Fruit fly (Drosophila melanogaster) whole organism, embryonic: ENCODE results near the gene Eip75B.
A peak's percentile ranks its signal among the peaks of the same experiment; 100 is the strongest.

Source experiments
- Atf6 ChIP-seq: fragments of 200-800 bp; sonication (Bioruptor generic); IDR thresholded peaks from 2 replicates; pipeline ENCODE4 v1.3.6; 2022; ENCODE audit warnings: missing biosample characterization, missing genetic modification characterization
- Bgb ChIP-seq: fragments of 200-800 bp; sonication (Bioruptor generic); IDR thresholded peaks from 2 replicates; pipeline ENCODE4 v1.3.6; 2022; ENCODE audit warnings: missing biosample characterization, missing genetic modification characterization; ENCODE audit not compliant: partially characterized antibody
- CG10274 ChIP-seq: fragments of 200-800 bp; sonication (Bioruptor generic); optimal IDR thresholded peaks from 3 replicates; lab custom pipeline; 2017; ENCODE audit warnings: missing biosample characterization, mild to moderate bottlenecking, missing genetic modification characterization
- CG10321 ChIP-seq: fragments of 200-800 bp; sonication (Bioruptor generic); IDR thresholded peaks from 2 replicates; pipeline ENCODE4 v1.3.6; 2022; ENCODE audit warnings: missing biosample characterization, missing genetic modification characterization
- CG12744 ChIP-seq: fragments of 200-800 bp; sonication (Bioruptor generic); optimal IDR thresholded peaks from 2 replicates; lab custom pipeline; 2016; ENCODE audit warnings: missing biosample characterization, missing genetic modification characterization
- CG12769 ChIP-seq: fragments of 200-800 bp; sonication (Bioruptor generic); optimal IDR thresholded peaks from 2 replicates; lab custom pipeline; 2019; ENCODE audit warnings: missing biosample characterization, mild to moderate bottlenecking, missing genetic modification characterization, moderate library complexity
- CG14965 ChIP-seq: fragments of 200-800 bp; sonication (Bioruptor generic); optimal IDR thresholded peaks from 2 replicates; lab custom pipeline; 2016; ENCODE audit warnings: missing biosample characterization, missing genetic modification characterization, borderline replicate concordance
- CG17186 ChIP-seq: fragments of 200-800 bp; sonication (Bioruptor generic); optimal IDR thresholded peaks from 3 replicates; lab custom pipeline; 2017; ENCODE audit warnings: missing biosample characterization, missing genetic modification reagents, missing genetic modification characterization
- CG17359 ChIP-seq: fragments of 200-800 bp; sonication (Bioruptor generic); optimal IDR thresholded peaks from 3 replicates; lab custom pipeline; 2018; ENCODE audit warnings: missing biosample characterization, mild to moderate bottlenecking, missing genetic modification characterization, moderate library complexity
- CG17361 ChIP-seq: fragments of 200-800 bp; sonication (Bioruptor generic); IDR thresholded peaks from 3 replicates; pipeline ENCODE4 v1.3.6; 2022; ENCODE audit warnings: missing biosample characterization, missing genetic modification characterization
- CG17802 ChIP-seq: fragments of 200-800 bp; sonication (Bioruptor generic); optimal IDR thresholded peaks from 2 replicates; lab custom pipeline; 2018; ENCODE audit warnings: missing biosample characterization, mild to moderate bottlenecking, missing genetic modification characterization, moderate library complexity
- CG2120 ChIP-seq: fragments of 200-800 bp; sonication (Bioruptor generic); optimal IDR thresholded peaks from 3 replicates; lab custom pipeline; 2016; ENCODE audit warnings: missing biosample characterization, missing genetic modification characterization
- CG2129 ChIP-seq: fragments of 200-800 bp; sonication (Bioruptor generic); IDR thresholded peaks from 2 replicates; pipeline ENCODE4 v1.3.6; 2022; ENCODE audit warnings: missing biosample characterization, missing genetic modification characterization; ENCODE audit not compliant: partially characterized antibody
- CG2678 ChIP-seq: fragments of 200-800 bp; sonication (Bioruptor generic); optimal IDR thresholded peaks from 3 replicates; lab custom pipeline; 2019; ENCODE audit warnings: missing biosample characterization, mild to moderate bottlenecking, missing genetic modification characterization, moderate library complexity
- CG2712 ChIP-seq: fragments of 200-800 bp; optimal IDR thresholded peaks from 3 replicates; lab custom pipeline; 2019; ENCODE audit warnings: missing biosample characterization, mild to moderate bottlenecking, missing genetic modification characterization, moderate library complexity
- CG30431 ChIP-seq: fragments of 200-800 bp; sonication (Bioruptor generic); optimal IDR thresholded peaks from 2 replicates; lab custom pipeline; 2017; ENCODE audit warnings: missing biosample characterization, missing genetic modification characterization
- CG5245 ChIP-seq: fragments of 200-800 bp; sonication (Bioruptor generic); optimal IDR thresholded peaks from 3 replicates; lab custom pipeline; 2016; ENCODE audit warnings: missing biosample characterization, missing genetic modification characterization
- CG6813 ChIP-seq: fragments of 200-800 bp; sonication (Bioruptor generic); optimal IDR thresholded peaks from 2 replicates; lab custom pipeline; 2017; ENCODE audit warnings: missing biosample characterization, missing genetic modification characterization, mild to moderate bottlenecking, moderate library complexity, missing genetic modification reagents
- CG6854 ChIP-seq: fragments of 200-800 bp; sonication (Bioruptor generic); optimal IDR thresholded peaks from 3 replicates; lab custom pipeline; 2017; ENCODE audit warnings: missing biosample characterization, mild to moderate bottlenecking, missing genetic modification characterization
- CG8478 ChIP-seq: fragments of >200 bp; optimal IDR thresholded peaks from 2 replicates; lab custom pipeline; 2018
- CG9797 ChIP-seq: fragments of 200-800 bp; sonication (Bioruptor generic); optimal IDR thresholded peaks from 3 replicates; lab custom pipeline; 2018; ENCODE audit warnings: missing biosample characterization, mild to moderate bottlenecking, missing genetic modification characterization
- D19B ChIP-seq: fragments of 200-800 bp; sonication (Bioruptor generic); optimal IDR thresholded peaks from 2 replicates; lab custom pipeline; 2017; ENCODE audit warnings: missing biosample characterization, mild to moderate bottlenecking, missing genetic modification characterization
- ERR ChIP-seq: fragments of 200-800 bp; sonication (Bioruptor generic); optimal IDR thresholded peaks from 2 replicates; lab custom pipeline; 2016; ENCODE audit warnings: missing biosample characterization, missing genetic modification characterization
- Ets65A ChIP-seq: fragments of 200-800 bp; sonication (Bioruptor generic); peaks from one replicate; lab custom pipeline; 2016; ENCODE audit warnings: missing biosample characterization, missing genetic modification characterization
- HHEX ChIP-seq: fragments of 200-800 bp; sonication (Bioruptor generic); optimal IDR thresholded peaks from 3 replicates; lab custom pipeline; 2017; ENCODE audit warnings: missing biosample characterization, mild to moderate bottlenecking, missing genetic modification characterization, missing genetic modification reagents
- Hand ChIP-seq: fragments of 200-800 bp; sonication (Bioruptor generic); optimal IDR thresholded peaks from 2 replicates; lab custom pipeline; 2017; ENCODE audit warnings: mild to moderate bottlenecking, missing biosample characterization, missing genetic modification reagents, missing genetic modification characterization
- Hr3 ChIP-seq: fragments of 200-800 bp; sonication (Bioruptor generic); optimal IDR thresholded peaks from 3 replicates; lab custom pipeline; 2016; ENCODE audit warnings: missing biosample characterization, missing genetic modification characterization
- Oli ChIP-seq: fragments of 200-800 bp; sonication (Bioruptor generic); optimal IDR thresholded peaks from 2 replicates; lab custom pipeline; 2018; ENCODE audit warnings: missing biosample characterization, mild to moderate bottlenecking, missing genetic modification characterization, moderate library complexity
- Trl ChIP-seq, 3 experiments: fragments of >200 bp in 2 of 3; fragments of 200-800 bp in 1 of 3; sonication (Bioruptor generic) in 1 of 3; optimal IDR thresholded peaks; 2 replicates in 1 of 3; 3 replicates in 2 of 3; lab custom pipeline; 2016 to 2017; ENCODE audit warnings: missing biosample characterization in 1 of 3, missing genetic modification characterization in 1 of 3
- Xbp1 ChIP-seq: fragments of 200-800 bp; sonication (Bioruptor generic); optimal IDR thresholded peaks from 3 replicates; lab custom pipeline; 2016; ENCODE audit warnings: missing biosample characterization, mild to moderate bottlenecking, missing genetic modification characterization
- amos ChIP-seq: fragments of 200-800 bp; sonication (Bioruptor generic); IDR thresholded peaks from 2 replicates; pipeline ENCODE4 v1.3.6; 2022; ENCODE audit warnings: missing biosample characterization, missing genetic modification characterization; ENCODE audit not compliant: partially characterized antibody
- cg ChIP-seq: fragments of 200-800 bp; sonication (Bioruptor generic); optimal IDR thresholded peaks from 3 replicates; lab custom pipeline; 2019; ENCODE audit warnings: missing biosample characterization, mild to moderate bottlenecking, missing genetic modification characterization, moderate library complexity
- chinmo ChIP-seq: fragments of 200-800 bp; sonication (Bioruptor generic); IDR thresholded peaks from 4 replicates; pipeline ENCODE4 v1.3.6; 2022; ENCODE audit warnings: missing biosample characterization, missing genetic modification characterization; ENCODE audit not compliant: partially characterized antibody
- dati ChIP-seq: fragments of 200-800 bp; sonication (Bioruptor generic); IDR thresholded peaks from 2 replicates; pipeline ENCODE4 v1.3.6; 2022; ENCODE audit warnings: missing biosample characterization, missing genetic modification characterization
- dysf ChIP-seq: fragments of 200-800 bp; sonication (Bioruptor generic); IDR thresholded peaks from 3 replicates; pipeline ENCODE4 v1.3.6; 2022; ENCODE audit warnings: missing biosample characterization, missing genetic modification characterization
- eve ChIP-seq, 2 experiments: fragments of >200 bp; optimal IDR thresholded peaks; 2 replicates each; lab custom pipeline; 2017; ENCODE audit warnings: missing biosample characterization in 2 of 2, missing genetic modification characterization in 2 of 2
- ftz-f1 ChIP-seq: fragments of 200-800 bp; sonication (Bioruptor generic); optimal IDR thresholded peaks from 2 replicates; lab custom pipeline; 2016; ENCODE audit warnings: missing biosample characterization, missing genetic modification characterization
- grau ChIP-seq: fragments of 200-800 bp; optimal IDR thresholded peaks from 3 replicates; lab custom pipeline; 2019; ENCODE audit warnings: missing biosample characterization, mild to moderate bottlenecking, missing genetic modification characterization, moderate library complexity
- gsb-n ChIP-seq: fragments of 200-800 bp; sonication (Bioruptor generic); optimal IDR thresholded peaks from 3 replicates; lab custom pipeline; 2018; ENCODE audit warnings: missing biosample characterization, mild to moderate bottlenecking, missing genetic modification characterization
- gt ChIP-seq: fragments of 200-800 bp; sonication (Bioruptor generic); IDR thresholded peaks from 2 replicates; pipeline ENCODE4 v1.3.6; 2022; ENCODE audit warnings: missing biosample characterization, missing genetic modification characterization
- lab ChIP-seq: fragments of 200-800 bp; sonication (Bioruptor generic); optimal IDR thresholded peaks from 3 replicates; lab custom pipeline; 2017; ENCODE audit warnings: missing biosample characterization, missing genetic modification characterization, mild to moderate bottlenecking, moderate library complexity, missing genetic modification reagents
- nom ChIP-seq: fragments of 200-800 bp; sonication (Bioruptor generic); optimal IDR thresholded peaks from 2 replicates; lab custom pipeline; 2017; ENCODE audit warnings: missing biosample characterization, missing genetic modification characterization, mild to moderate bottlenecking, moderate library complexity, missing genetic modification reagents
- row ChIP-seq: fragments of 200-800 bp; sonication (Bioruptor generic); IDR thresholded peaks from 3 replicates; pipeline ENCODE4 v1.3.6; 2022; ENCODE audit warnings: missing biosample characterization, missing genetic modification characterization
- sd ChIP-seq: fragments of 200-800 bp; sonication (Bioruptor generic); optimal IDR thresholded peaks from 3 replicates; lab custom pipeline; 2018; ENCODE audit warnings: missing biosample characterization, mild to moderate bottlenecking, missing genetic modification characterization, moderate library complexity
- sens ChIP-seq: fragments of 200-800 bp; sonication (Bioruptor generic); peaks from one replicate; lab custom pipeline; 2016; ENCODE audit warnings: missing biosample characterization, missing genetic modification characterization
- ssp ChIP-seq: fragments of 200-800 bp; sonication (Bioruptor generic); IDR thresholded peaks from 2 replicates; pipeline ENCODE4 v1.3.6; 2022; ENCODE audit warnings: missing biosample characterization, missing genetic modification characterization
- tio ChIP-seq: fragments of 200-800 bp; sonication (Bioruptor generic); optimal IDR thresholded peaks from 2 replicates; lab custom pipeline; 2017; ENCODE audit warnings: missing biosample characterization, missing genetic modification characterization, inconsistent platforms

The Eip75B gene

DNA sequence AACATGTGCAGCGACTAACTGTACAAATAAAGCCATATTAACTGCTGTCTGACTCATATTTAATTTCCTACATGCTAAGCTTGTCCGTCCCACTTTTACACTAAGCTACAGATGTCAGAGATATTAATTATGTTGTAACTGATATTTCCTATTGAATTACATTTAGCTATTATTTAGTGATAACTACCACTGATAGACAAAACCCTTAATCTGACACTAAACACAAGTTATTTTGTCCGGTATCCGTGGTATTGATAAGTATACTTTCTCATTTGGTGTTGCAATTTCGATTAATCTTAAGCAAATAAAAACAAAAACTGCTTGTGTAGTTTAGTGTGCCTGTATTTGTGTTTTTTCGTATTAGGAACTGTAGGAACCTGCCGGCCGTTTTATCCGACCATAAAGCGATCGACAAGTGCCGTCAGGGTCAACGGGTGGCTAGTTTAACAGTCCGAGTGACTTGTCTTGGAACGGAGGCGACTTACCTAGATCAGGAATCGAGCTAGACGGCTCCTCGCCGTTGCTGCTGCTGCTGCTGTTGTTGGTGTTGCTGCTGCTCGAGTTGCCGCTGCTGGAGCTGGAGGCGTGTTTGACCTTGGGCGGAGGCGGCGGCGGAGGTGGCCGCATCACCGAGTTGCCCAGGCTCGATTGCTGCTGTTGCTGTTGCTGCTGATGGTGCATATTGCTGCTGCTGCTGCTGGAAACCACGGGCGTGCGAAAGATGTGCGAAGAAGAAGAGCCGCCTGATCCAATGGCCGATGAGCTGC is 6.6 kb downstream of the Eip75B start:
- TF ChIP-seq gt (GFP tag; lab: Robert Waterston, UW) = no peak
- TF ChIP-seq CG8478 (lab: Kevin White, UChicago) = peak; percentile 27
- peak; percentile 5 for TF ChIP-seq CG2678
- 0 out of 4 replicates have a peak, but pooled peaks have one; percentile 61 for TF ChIP-seq chinmo (GFP tag; lab: Robert Waterston, UW)
- TF ChIP-seq nom = peak; percentile 45
- TF ChIP-seq CG17361 (GFP tag; lab: Robert Waterston, UW) = no peak
- no peak for TF ChIP-seq CG6813 (GFP tag; lab: Kevin White, UChicago)
- peak; percentile 5 for TF ChIP-seq tio
- TF ChIP-seq row (GFP tag; lab: Robert Waterston, UW) = 0 out of 3 replicates have a peak, but pooled peaks have one; percentile 8
- peak; percentile 12 for TF ChIP-seq grau (tag; lab: Kevin White, UChicago)
- peak; percentile 13 for TF ChIP-seq CG2120
- peak; percentile 11 for TF ChIP-seq lab (GFP tag; lab: Kevin White, UChicago)

dm6 chr3L:18057033-18057432 is 7.5 kb downstream of the Eip75B start:
- TF ChIP-seq CG5245 (GFP tag; lab: Kevin White, UChicago) (no peak), sd (tag; lab: Kevin White, UChicago) (peak; percentile 56), CG10321 (GFP tag; lab: Robert Waterston, UW) (no peak), CG10274 (GFP tag; lab: Kevin White, UChicago) (no peak), Atf6 (no peak), Trl (optimal IDR thresholded peaks at IDR 0.05; lab: Kevin White, UChicago) (peak in 1 of 2 experiments; percentile 4), Trl (GFP tag; optimal IDR thresholded peaks at IDR 0.05; lab: Kevin White, UChicago) (no peak), CG12744 (no peak), CG14965 (GFP tag; lab: Kevin White, UChicago) (no peak), Ets65A (GFP tag; lab: Kevin White, UChicago) (no peak), Xbp1 (GFP tag; lab: Kevin White, UChicago) (no peak), cg (GFP tag; lab: Kevin White, UChicago) (peak; percentile 31), ftz-f1 (peak; percentile 94), Oli (no peak), eve (GFP tag; optimal IDR thresholded peaks at IDR 0.05; lab: Kevin White, UChicago) (no peak), CG12769 (tag; lab: Kevin White, UChicago) (peak; percentile 27), ssp (GFP tag; lab: Robert Waterston, UW) (no peak)
- TF ChIP-seq, all 482 proteins: peak for 5

dm6 chr3L:18046590-18047158 is 17.8 kb downstream of the Eip75B start:
- TF ChIP-seq ERR (GFP tag; lab: Kevin White, UChicago) (no peak), CG17186 (GFP tag; lab: Kevin White, UChicago) (no peak), sens (GFP tag; lab: Kevin White, UChicago) (peak; percentile 15), gsb-n (tag; lab: Kevin White, UChicago) (no peak), Bgb (GFP tag; lab: Robert Waterston, UW) (no peak), CG2712 (tag; lab: Kevin White, UChicago) (no peak), Hr3 (no peak), CG9797 (no peak), D19B (GFP tag; lab: Kevin White, UChicago) (peak; percentile 21), Ets65A (GFP tag; lab: Kevin White, UChicago) (peak; percentile 59), dati (GFP tag; lab: Robert Waterston, UW) (no peak), CG17359 (tag; lab: Kevin White, UChicago) (no peak), CG6854 (GFP tag; lab: Kevin White, UChicago) (no peak), sd (tag; lab: Kevin White, UChicago) (no peak), Hand (GFP tag; lab: Kevin White, UChicago) (no peak), CG30431 (no peak), CG2129 (no peak), HHEX (no peak), CG17802 (tag; lab: Kevin White, UChicago) (no peak), amos (no peak), dysf (GFP tag; lab: Robert Waterston, UW) (no peak)
